Fruit fly (Drosophila melanogaster) whole organism, larva: Measurements from ENCODE around the gene RanBP3.
A peak's percentile ranks its signal among the peaks of the same experiment; 100 is the strongest.

ENCODE experiments used
- noc ChIP-seq: fragments of 200-800 bp; sonication (Bioruptor generic); optimal IDR thresholded peaks from 3 replicates; lab custom pipeline; 2019; ENCODE audit warnings: missing biosample characterization, mild to moderate bottlenecking, missing genetic modification characterization, moderate library complexity

The RanBP3 gene

dm6 chr3R:23718297-23718941 is 34.2 kb downstream of the RanBP3 start, which contains the start of gene nau:
nau (minus strand) TSS chr3R:23718357.
- TF ChIP-seq noc = no peak

dm6 chr3R:23714852-23715251 is 37.8 kb downstream of the RanBP3 start:
- TF ChIP-seq noc = peak; percentile 42

- TF ChIP-seq noc = no peak
Measured at dm6 chr3R:23713901-23714300, 38.7 kb downstream of the RanBP3 start.

dm6 chr3R:23711195-23711594 is 41.4 kb downstream of the RanBP3 start, which contains the start of gene CG10300:
CG10300 (plus strand) TSS chr3R:23711527.
- TF ChIP-seq noc = no peak

- TF ChIP-seq noc = no peak
Measured at dm6 chr3R:23709508-23710208, 43.0 kb downstream of the RanBP3 start, which contains the start of gene CG10301. CG10301 (plus strand) TSS chr3R:23710158.

dm6 chr3R:23704383-23705033 is 48.1 kb downstream of the RanBP3 start, which contains the start of gene Gba1b:
Gba1b (plus strand) TSS chr3R:23704804.
- no peak for TF ChIP-seq noc

dm6 chr3R:23702461-23702860 is 50.2 kb downstream of the RanBP3 start, which contains the start of gene Qsox4:
Qsox4 (plus strand) TSS chr3R:23702761.
- no peak for TF ChIP-seq noc
